Worm (Caenorhabditis elegans) whole organism, young adult: Measurements from ENCODE around the gene C44B11.4.

Experiments
- B0035.1 ChIP-seq: sonication (generic microtip); optimal IDR thresholded peaks from 2 replicates; lab custom pipeline; 2016; ENCODE audit warnings: missing genetic modification characterization, mild to moderate bottlenecking, missing compliant biosample characterization, missing genotype, missing genetic modification reagents
- B0261.1 ChIP-seq: sonication (generic microtip); optimal IDR thresholded peaks from 2 replicates; lab custom pipeline; 2016; ENCODE audit warnings: mild to moderate bottlenecking, missing genetic modification characterization, moderate library complexity, missing compliant biosample characterization
- C17E4.6 ChIP-seq: fragments of 200-800 bp; sonication (Bioruptor generic); IDR thresholded peaks from 2 replicates; pipeline ENCODE4 v1.3.6; 2022; ENCODE audit warnings: missing genetic modification reagents, missing genetic modification characterization, missing compliant biosample characterization
- D2030.7 ChIP-seq: fragments of 200-800 bp; sonication (Bioruptor generic); IDR thresholded peaks from 2 replicates; pipeline ENCODE4 v1.3.6; 2022; ENCODE audit warnings: missing genetic modification reagents, missing genetic modification characterization, missing compliant biosample characterization
- F10E7.11 ChIP-seq: sonication (generic microtip); optimal IDR thresholded peaks from 2 replicates; lab custom pipeline; 2017; ENCODE audit warnings: mild to moderate bottlenecking, missing genetic modification characterization, moderate library complexity, missing compliant biosample characterization
- F22D6.2 ChIP-seq: sonication (generic microtip); optimal IDR thresholded peaks from 2 replicates; lab custom pipeline; 2016; ENCODE audit warnings: mild to moderate bottlenecking, missing genetic modification characterization, missing compliant biosample characterization
- F33H1.4 ChIP-seq: fragments of 200-800 bp; sonication (Bioruptor generic); IDR thresholded peaks from 2 replicates; pipeline ENCODE4 v1.3.6; 2022; ENCODE audit warnings: missing genetic modification reagents, missing genetic modification characterization, missing compliant biosample characterization
- F37B4.10 ChIP-seq: fragments of 200-800 bp; sonication (Bioruptor generic); IDR thresholded peaks from 2 replicates; pipeline ENCODE4 v1.3.6; 2022; ENCODE audit warnings: missing genetic modification characterization, missing compliant biosample characterization
- F57C9.4 ChIP-seq: sonication (generic microtip); optimal IDR thresholded peaks from 2 replicates; lab custom pipeline; 2017; ENCODE audit warnings: mild to moderate bottlenecking, missing genetic modification characterization, missing compliant biosample characterization
- T07F8.4 ChIP-seq: sonication (generic microtip); optimal IDR thresholded peaks from 2 replicates; lab custom pipeline; 2016; ENCODE audit warnings: mild to moderate bottlenecking, missing genetic modification characterization, moderate library complexity, missing compliant biosample characterization
- Y53G8AR.9 ChIP-seq: fragments of 200-800 bp; sonication (Bioruptor generic); conservative IDR thresholded peaks from 2 replicates; pipeline ENCODE4 v1.3.6; 2022; ENCODE audit warnings: missing genetic modification reagents, missing genetic modification characterization, missing compliant biosample characterization
- atf-7 ChIP-seq: sonication (generic microtip); optimal IDR thresholded peaks from 2 replicates; lab custom pipeline; 2017; ENCODE audit warnings: mild to moderate bottlenecking, missing genetic modification characterization, missing compliant biosample characterization
- attf-3 ChIP-seq: fragments of 200-800 bp; sonication (Bioruptor generic); conservative IDR thresholded peaks from 2 replicates; pipeline ENCODE4 v1.3.6; 2022; ENCODE audit warnings: missing genetic modification reagents, missing genetic modification characterization, missing compliant biosample characterization
- ceh-91 ChIP-seq: fragments of 200-800 bp; sonication (Bioruptor generic); IDR thresholded peaks from 2 replicates; pipeline ENCODE4 v1.3.6; 2022; ENCODE audit warnings: missing genetic modification reagents, missing genetic modification characterization, missing compliant biosample characterization
- chd-7 ChIP-seq: sonication (generic microtip); optimal IDR thresholded peaks from 2 replicates; lab custom pipeline; 2016; ENCODE audit warnings: mild to moderate bottlenecking, missing genetic modification characterization, moderate library complexity, missing compliant biosample characterization
- die-1 ChIP-seq: sonication (generic microtip); optimal IDR thresholded peaks from 2 replicates; lab custom pipeline; 2016; ENCODE audit warnings: missing genotype, mild to moderate bottlenecking, missing genetic modification characterization, missing compliant biosample characterization
- dpl-1 ChIP-seq: fragments of 150-350 bp; optimal IDR thresholded peaks from 2 replicates; lab custom pipeline; 2014; ENCODE audit warnings: missing biosample characterization, missing genetic modification reagents, missing genetic modification characterization
- gei-17 ChIP-seq: fragments of 200-800 bp; sonication (Bioruptor generic); optimal IDR thresholded peaks from 2 replicates; lab custom pipeline; 2018; ENCODE audit warnings: mild to moderate bottlenecking, missing genetic modification characterization, missing compliant biosample characterization
- hlh-12 ChIP-seq: sonication (generic microtip); optimal IDR thresholded peaks from 2 replicates; lab custom pipeline; 2016; ENCODE audit warnings: missing genetic modification characterization, missing compliant biosample characterization
- hmg-1.2 ChIP-seq: fragments of 200-800 bp; sonication (Bioruptor generic); IDR thresholded peaks from 2 replicates; pipeline ENCODE4 v1.3.6; 2022; ENCODE audit warnings: missing genetic modification reagents, missing genetic modification characterization, missing compliant biosample characterization
- hmg-20 ChIP-seq: fragments of 200-800 bp; sonication (Bioruptor generic); IDR thresholded peaks from 2 replicates; pipeline ENCODE4 v1.3.6; 2022; ENCODE audit warnings: missing genetic modification reagents, missing genetic modification characterization, missing compliant biosample characterization
- hsf-1 ChIP-seq: fragments of 200-800 bp; sonication (Bioruptor generic); IDR thresholded peaks from 2 replicates; pipeline ENCODE4 v1.3.6; 2022; ENCODE audit warnings: missing genetic modification reagents, missing genetic modification characterization, missing compliant biosample characterization
- lin-26 ChIP-seq: fragments of 200-800 bp; sonication (Bioruptor generic); IDR thresholded peaks from 2 replicates; pipeline ENCODE4 v1.3.6; 2022; ENCODE audit warnings: missing genetic modification reagents, missing genetic modification characterization, missing compliant biosample characterization
- madf-3 ChIP-seq: fragments of 200-800 bp; sonication (Bioruptor generic); IDR thresholded peaks from 2 replicates; pipeline ENCODE4 v1.3.6; 2022; ENCODE audit warnings: missing genetic modification reagents, missing genetic modification characterization, missing compliant biosample characterization
- mxl-1 ChIP-seq: sonication (generic microtip); optimal IDR thresholded peaks from 2 replicates; lab custom pipeline; 2016; ENCODE audit warnings: missing genetic modification characterization, missing compliant biosample characterization
- nfya-1 ChIP-seq: sonication (generic microtip); optimal IDR thresholded peaks from 2 replicates; lab custom pipeline; 2017; ENCODE audit warnings: antibody characterized with exemption, missing compliant biosample characterization, missing genetic modification characterization, borderline replicate concordance; ENCODE audit not compliant: insufficient read depth
- nhr-80 ChIP-seq: sonication (generic microtip); optimal IDR thresholded peaks from 2 replicates; lab custom pipeline; 2016; ENCODE audit warnings: missing genetic modification characterization, missing compliant biosample characterization
- nhr-90 ChIP-seq: sonication (generic microtip); optimal IDR thresholded peaks from 2 replicates; lab custom pipeline; 2016; ENCODE audit warnings: missing genotype, mild to moderate bottlenecking, missing genetic modification characterization, missing compliant biosample characterization
- pha-4 ChIP-seq: fragments of 150-350 bp; sonication (generic microtip); optimal IDR thresholded peaks from 2 replicates; lab custom pipeline; 2014; ENCODE audit warnings: missing biosample characterization, missing genetic modification reagents, missing genetic modification characterization
- rec-8 ChIP-seq, 2 experiments: sonication (generic microtip); optimal IDR thresholded peaks; 2 replicates each; lab custom pipeline; 2016; ENCODE audit warnings: mild to moderate bottlenecking in 2 of 2, missing genetic modification characterization in 2 of 2, missing genetic modification reagents in 2 of 2, missing genotype in 2 of 2, missing biosample characterization in 1 of 2, missing compliant biosample characterization in 1 of 2, moderate library complexity in 1 of 2
- rpc-1 ChIP-seq, 2 experiments: fragments of 150-350 bp in 1 of 2; sonication (generic microtip) in 1 of 2; optimal IDR thresholded peaks; 2 replicates each; lab custom pipeline; 2014 to 2018; ENCODE audit warnings: missing biosample characterization in 1 of 2, missing genetic modification characterization in 1 of 2, missing genetic modification reagents in 1 of 2, missing genotype in 1 of 2
- sdz-38 ChIP-seq: sonication (generic microtip); optimal IDR thresholded peaks from 2 replicates; lab custom pipeline; 2016; ENCODE audit warnings: missing genotype, missing genetic modification characterization, missing compliant biosample characterization
- sptf-2 ChIP-seq: fragments of 200-800 bp; sonication (Bioruptor generic); optimal IDR thresholded peaks from 2 replicates; lab custom pipeline; 2018; ENCODE audit warnings: mild to moderate bottlenecking, missing genetic modification characterization, missing compliant biosample characterization
- tbp1 ChIP-seq: fragments of 200-800 bp; sonication (Bioruptor generic); optimal IDR thresholded peaks from 2 replicates; lab custom pipeline; 2018; ENCODE audit warnings: mild to moderate bottlenecking, missing genetic modification characterization, missing compliant biosample characterization
- tbx-9 ChIP-seq: sonication (generic microtip); optimal IDR thresholded peaks from 2 replicates; lab custom pipeline; 2016; ENCODE audit warnings: borderline replicate concordance, missing genetic modification characterization, inconsistent platforms, missing compliant biosample characterization
- zfh-2 ChIP-seq: fragments of 200-800 bp; sonication (Bioruptor generic); conservative IDR thresholded peaks from 2 replicates; pipeline ENCODE4 v1.3.6; 2022; ENCODE audit warnings: missing genetic modification reagents, missing genetic modification characterization, missing compliant biosample characterization

The C44B11.4 gene

ce11 chrIII:3099407-3099806 lies 44.1 kb downstream of the C44B11.4 start:
- no peak for TF ChIP-seq rec-8 (tag; optimal IDR thresholded peaks at IDR 0.05; lab: Kevin White, UChicago)
- TF ChIP-seq zfh-2 (GFP tag; lab: Robert Waterston, UW): no peak
- TF ChIP-seq T07F8.4: no peak
- no peak for TF ChIP-seq hlh-12 (tag; lab: Kevin White, UChicago)
- TF ChIP-seq F22D6.2 (tag; lab: Kevin White, UChicago): no peak
- no peak for TF ChIP-seq lin-26 (GFP tag; lab: Robert Waterston, UW)
- no peak for TF ChIP-seq sdz-38 (tag; lab: Kevin White, UChicago)
- TF ChIP-seq nhr-90 (tag; lab: Kevin White, UChicago): no peak
- TF ChIP-seq nfya-1 (tag; lab: Kevin White, UChicago): no peak
- TF ChIP-seq sptf-2 (GFP tag; lab: Kevin White, UChicago): no peak
- TF ChIP-seq hmg-1.2 (GFP tag; lab: Robert Waterston, UW): no peak
- TF ChIP-seq F37B4.10: no peak
- TF ChIP-seq F33H1.4 (GFP tag; lab: Robert Waterston, UW): no peak
- no peak for TF ChIP-seq gei-17 (GFP tag; lab: Kevin White, UChicago)
- TF ChIP-seq D2030.7 (GFP tag; lab: Robert Waterston, UW): 0 out of 2 replicates have a peak, but pooled peaks have one; percentile 17
- TF ChIP-seq nhr-80 (tag; lab: Kevin White, UChicago): no peak
- no peak for TF ChIP-seq F10E7.11 (tag; lab: Kevin White, UChicago)
- TF ChIP-seq attf-3: no peak
- TF ChIP-seq atf-7 (tag; lab: Kevin White, UChicago): no peak
- TF ChIP-seq chd-7 (tag; lab: Kevin White, UChicago): no peak
- TF ChIP-seq B0261.1 (tag; lab: Kevin White, UChicago): peak; percentile 53
- no peak for TF ChIP-seq hsf-1 (GFP tag; lab: Robert Waterston, UW)
- no peak for TF ChIP-seq B0035.1
- TF ChIP-seq rpc-1 (optimal IDR thresholded peaks at IDR 0.05; lab: Kevin White, UChicago): peak; percentile 35
- TF ChIP-seq rpc-1 (tag; optimal IDR thresholded peaks at IDR 0.05; lab: Kevin White, UChicago): peak; percentile 68
- no peak for TF ChIP-seq die-1 (tag; lab: Kevin White, UChicago)
- no peak for TF ChIP-seq ceh-91 (GFP tag; lab: Robert Waterston, UW)
- TF ChIP-seq mxl-1: no peak
- TF ChIP-seq tbp1 (GFP tag; lab: Kevin White, UChicago): peak; percentile 77

- TF ChIP-seq hmg-1.2 (GFP tag; lab: Robert Waterston, UW) (peak; percentile 7; the same call in 1 of the 2 replicates), pha-4 (tag; lab: Kevin White, UChicago) (no peak)
- TF ChIP-seq, all 124 proteins: peak for 1
Observed at ce11 chrIII:3096091-3096490, 47.5 kb downstream of the C44B11.4 start.

ce11 chrIII:3094694-3095093 lies 48.9 kb downstream of the C44B11.4 start:
- no peak for TF ChIP-seq Y53G8AR.9
- TF ChIP-seq hmg-20 (GFP tag; lab: Robert Waterston, UW): no peak
- TF ChIP-seq hmg-1.2 (GFP tag; lab: Robert Waterston, UW): no peak
- TF ChIP-seq C17E4.6 (GFP tag; lab: Robert Waterston, UW): no peak
- TF ChIP-seq madf-3: no peak
- TF ChIP-seq dpl-1 (GFP tag; lab: Kevin White, UChicago): no peak
- no peak for TF ChIP-seq F57C9.4 (tag; lab: Kevin White, UChicago)
- no peak for TF ChIP-seq tbx-9 (tag; lab: Kevin White, UChicago)
